Worm (Caenorhabditis elegans): ENCODE data around the gene srw-101.

The srw-101 gene

DNA sequence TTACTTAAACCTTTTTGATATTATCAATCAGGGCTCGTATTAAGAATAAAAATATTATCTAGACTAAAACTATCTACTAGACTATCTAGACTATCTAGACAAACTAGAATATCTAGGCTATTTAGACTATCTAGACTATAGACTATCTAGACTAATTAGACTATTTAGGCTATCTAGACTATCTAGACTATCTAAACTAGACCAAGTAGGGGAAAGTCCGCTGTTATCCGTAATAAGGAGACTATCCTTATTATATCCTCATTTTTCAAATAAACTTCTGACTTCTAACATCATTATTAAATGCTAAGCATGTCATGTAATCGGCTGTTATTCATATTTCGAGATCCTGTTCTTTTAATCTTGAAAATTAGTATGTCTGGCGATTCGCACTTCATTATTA is at the start of gene srw-101:
TSS of gene srw-101 (plus strand) at position 301 of the 400 bp plus-strand sequence.
- TF ChIP-seq hlh-8 (tag; optimal IDR thresholded peaks at IDR 0.05): no peak
- TF ChIP-seq lin-11 (tag; optimal IDR thresholded peaks at IDR 0.05): no peak
- TF ChIP-seq ceh-9 (tag; optimal IDR thresholded peaks at IDR 0.05): no peak
- TF ChIP-seq pros-1 (tag; optimal IDR thresholded peaks at IDR 0.05): no peak
- TF ChIP-seq fkh-6 (tag; optimal IDR thresholded peaks at IDR 0.05): no peak
- TF ChIP-seq ceh-18 (tag; optimal IDR thresholded peaks at IDR 0.05): no peak
- TF ChIP-seq ets-4 (tag; optimal IDR thresholded peaks at IDR 0.05): no peak
- no peak for TF ChIP-seq pax-1 (tag; optimal IDR thresholded peaks at IDR 0.05)
- TF ChIP-seq ceh-14 (tag; optimal IDR thresholded peaks at IDR 0.05): no peak
- TF ChIP-seq elt-2 (tag; optimal IDR thresholded peaks at IDR 0.05): no peak

ce11 chrV:1678228-1678627 is 43.8 kb upstream of the srw-101 start, which contains the start of gene srw-98:
Gene srw-98, minus strand, starts transcription at chrV:1678328.
- no peak for TF ChIP-seq F13H6.1 (tag; optimal IDR thresholded peaks at IDR 0.05)
- no peak for TF ChIP-seq ceh-18 (tag; optimal IDR thresholded peaks at IDR 0.05)
- TF ChIP-seq sox-2 (GFP tag; IDR thresholded peaks at IDR 0.05): no peak
- no peak for TF ChIP-seq nfya-1 (tag; optimal IDR thresholded peaks at IDR 0.05)
- TF ChIP-seq K09A11.1 (tag; optimal IDR thresholded peaks at IDR 0.05; ENCODE audit: insufficient read depth): no peak
- no peak for TF ChIP-seq ttx-3 (tag; optimal IDR thresholded peaks at IDR 0.05)
- TF ChIP-seq ahr-1 (tag; optimal IDR thresholded peaks at IDR 0.05): no peak
- TF ChIP-seq tbx-7 (tag; optimal IDR thresholded peaks at IDR 0.05): no peak
- TF ChIP-seq elt-2 (tag; optimal IDR thresholded peaks at IDR 0.05): no peak
- no peak for TF ChIP-seq che-1 (tag; optimal IDR thresholded peaks at IDR 0.05)
- no peak for TF ChIP-seq ceh-2 (tag; optimal IDR thresholded peaks at IDR 0.05)
- TF ChIP-seq ets-4 (tag; optimal IDR thresholded peaks at IDR 0.05): no peak

DNA sequence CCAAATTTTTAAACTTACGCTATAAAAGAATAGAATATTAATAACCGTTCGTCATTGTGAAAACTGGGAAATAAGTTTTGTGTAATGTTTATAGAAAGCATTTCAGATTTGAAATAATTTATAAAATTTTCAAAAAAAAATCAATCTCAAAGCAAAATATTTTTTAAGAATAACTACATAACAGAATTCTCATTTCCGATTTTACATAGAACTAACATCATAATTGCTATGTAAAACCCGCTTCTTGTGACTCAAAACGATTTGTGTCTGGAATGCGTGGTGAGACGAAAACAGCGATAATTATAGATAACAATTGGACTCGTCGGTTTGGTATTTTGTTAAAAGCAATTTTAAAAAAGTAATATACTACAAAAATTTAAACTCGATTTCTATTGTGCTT is 41.3 kb upstream of the srw-101 start, which contains the start of gene srw-91:
TSS of gene srw-91 (minus strand) at position 101 of the 400 bp plus-strand sequence.
- no peak for TF ChIP-seq eyg-1 (tag; optimal IDR thresholded peaks at IDR 0.05)
- TF ChIP-seq ceh-14 (tag; optimal IDR thresholded peaks at IDR 0.05): no peak
- TF ChIP-seq hlh-8 (tag; optimal IDR thresholded peaks at IDR 0.05): no peak

DNA sequence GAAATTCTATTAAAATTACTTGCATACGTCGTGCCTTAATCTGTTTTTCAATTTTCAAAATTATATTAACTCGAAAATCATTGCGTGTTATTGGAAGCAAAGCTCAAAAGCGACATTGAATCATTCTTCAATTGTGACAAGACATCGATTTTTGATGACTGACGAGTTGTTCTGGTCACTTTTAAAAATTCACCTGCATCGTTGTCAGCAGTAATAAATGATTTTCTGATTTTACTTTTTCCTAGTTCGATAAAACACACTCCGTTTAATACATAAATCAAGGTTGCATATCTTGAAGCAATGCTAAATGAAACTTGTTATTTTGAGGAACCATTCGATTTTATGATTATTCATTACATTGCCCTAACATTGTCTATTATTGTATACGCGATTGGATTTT is 39.8 kb upstream of the srw-101 start, which contains the start of gene srh-3:
TSS of gene srh-3 (plus strand) at position 301 of the 400 bp plus-strand sequence.
- TF ChIP-seq nfya-1 (tag; optimal IDR thresholded peaks at IDR 0.05) (no peak), pag-3 (tag; optimal IDR thresholded peaks at IDR 0.05; ENCODE audit: borderline replicate concordance) (no peak), hlh-8 (tag; optimal IDR thresholded peaks at IDR 0.05) (no peak), ceh-2 (tag; optimal IDR thresholded peaks at IDR 0.05) (no peak), npax-4 (tag; optimal IDR thresholded peaks at IDR 0.05) (no peak), ceh-45 (GFP tag; IDR thresholded peaks at IDR 0.05) (no peak), tbx-2 (tag; optimal IDR thresholded peaks at IDR 0.05) (no peak), C08G9.2 (tag; optimal IDR thresholded peaks at IDR 0.05) (no peak), lim-6 (tag; optimal IDR thresholded peaks at IDR 0.05) (no peak), unc-55 (GFP tag; optimal IDR thresholded peaks at IDR 0.05) (no peak), gmeb-2 (tag; optimal IDR thresholded peaks at IDR 0.05) (no peak), nhr-11 (tag; optimal IDR thresholded peaks at IDR 0.05) (no peak), pha-4 (tag; optimal IDR thresholded peaks at IDR 0.05) (no peak), fax-1 (tag; optimal IDR thresholded peaks at IDR 0.05) (no peak), fkh-6 (tag; optimal IDR thresholded peaks at IDR 0.05) (no peak), sdc-2 (tag; optimal IDR thresholded peaks at IDR 0.05) (no peak), unc-86 (tag; optimal IDR thresholded peaks at IDR 0.05) (no peak)

DNA sequence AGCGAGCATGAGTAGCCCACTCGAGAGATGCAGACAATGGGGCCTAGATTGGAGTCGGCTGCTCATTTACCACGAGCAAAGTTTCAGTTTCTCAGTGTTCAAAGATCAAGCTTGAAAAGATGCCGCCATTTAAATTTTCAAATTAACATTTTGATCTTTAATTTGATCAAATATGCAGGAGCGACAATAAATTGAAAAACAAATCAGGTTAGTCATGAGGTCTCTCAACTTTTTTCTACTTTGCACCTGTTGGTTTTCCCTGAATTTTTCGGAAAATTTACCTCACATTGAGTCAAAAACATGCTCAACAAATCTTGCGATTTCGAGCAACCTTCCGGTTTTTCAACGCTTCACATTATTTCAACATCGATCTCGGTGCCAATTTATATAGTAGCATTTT is 36.7 kb upstream of the srw-101 start, which contains the start of gene srh-5:
TSS of gene srh-5 (plus strand) at position 301 of the 400 bp plus-strand sequence.
- no peak for TF ChIP-seq unc-42 (tag; optimal IDR thresholded peaks at IDR 0.05)
- no peak for TF ChIP-seq ceh-22 (tag; optimal IDR thresholded peaks at IDR 0.05)
- TF ChIP-seq dve-1 (tag; optimal IDR thresholded peaks at IDR 0.05): no peak
- TF ChIP-seq elt-4 (tag; optimal IDR thresholded peaks at IDR 0.05): no peak
- no peak for TF ChIP-seq ref-2 (tag; optimal IDR thresholded peaks at IDR 0.05)
- TF ChIP-seq F13H6.1 (tag; optimal IDR thresholded peaks at IDR 0.05): no peak
- TF ChIP-seq pros-1 (tag; optimal IDR thresholded peaks at IDR 0.05): no peak
- TF ChIP-seq ceh-45 (GFP tag; IDR thresholded peaks at IDR 0.05): no peak
- TF ChIP-seq hlh-13 (GFP tag; optimal IDR thresholded peaks at IDR 0.05): no peak
- TF ChIP-seq npax-4 (tag; optimal IDR thresholded peaks at IDR 0.05): no peak
- no peak for TF ChIP-seq sox-2 (GFP tag; IDR thresholded peaks at IDR 0.05)
- TF ChIP-seq ceh-2 (tag; optimal IDR thresholded peaks at IDR 0.05): no peak
- TF ChIP-seq C08G9.2 (tag; optimal IDR thresholded peaks at IDR 0.05): no peak
- TF ChIP-seq dmd-4 (tag; optimal IDR thresholded peaks at IDR 0.05; ENCODE audit: borderline replicate concordance): no peak
- no peak for TF ChIP-seq ceh-14 (tag; optimal IDR thresholded peaks at IDR 0.05)
- no peak for TF ChIP-seq ceh-31 (tag; optimal IDR thresholded peaks at IDR 0.05)
- no peak for TF ChIP-seq unc-3 (GFP tag; conservative IDR thresholded peaks at IDR 0.05)
- no peak for TF ChIP-seq unc-3 (tag; optimal IDR thresholded peaks at IDR 0.05)
- no peak for TF ChIP-seq tbx-7 (tag; optimal IDR thresholded peaks at IDR 0.05)
- TF ChIP-seq nfya-1 (tag; optimal IDR thresholded peaks at IDR 0.05): no peak
